Worm (Caenorhabditis elegans) whole organism, L1 larva: ENCODE data around the gene daf-18.
A peak's percentile ranks its signal among the peaks of the same experiment; 100 is the strongest.

ENCODE experiments used
- C34B4.2 ChIP-seq: sonication (generic microtip); optimal IDR thresholded peaks from 2 replicates; lab custom pipeline; 2017; ENCODE audit warnings: mild to moderate bottlenecking, missing genetic modification characterization, missing compliant biosample characterization
- aha-1 ChIP-seq: fragments of 150-350 bp; optimal IDR thresholded peaks from 2 replicates; lab custom pipeline; 2014; ENCODE audit warnings: missing biosample characterization, missing genetic modification characterization
- alr-1 ChIP-seq: fragments of 200-800 bp; sonication (Bioruptor generic); optimal IDR thresholded peaks from 2 replicates; lab custom pipeline; 2018; ENCODE audit warnings: borderline replicate concordance, mild to moderate bottlenecking, missing genetic modification characterization, missing compliant biosample characterization
- aly-2 ChIP-seq: fragments of 150-350 bp; optimal IDR thresholded peaks from 2 replicates; lab custom pipeline; 2014; ENCODE audit warnings: missing biosample characterization, missing genetic modification characterization
- ama-1 ChIP-seq: fragments of 150-350 bp; optimal IDR thresholded peaks from 2 replicates; lab custom pipeline; 2014
- blmp-1 ChIP-seq: fragments of 150-350 bp; optimal IDR thresholded peaks from 2 replicates; lab custom pipeline; 2014; ENCODE audit warnings: missing biosample characterization, missing genetic modification characterization
- ceh-63 ChIP-seq: fragments of 200-800 bp; sonication (Bioruptor generic); optimal IDR thresholded peaks from 2 replicates; lab custom pipeline; 2018; ENCODE audit warnings: mild to moderate bottlenecking, missing genetic modification characterization, missing compliant biosample characterization
- ceh-90 ChIP-seq: sonication (generic microtip); optimal IDR thresholded peaks from 2 replicates; lab custom pipeline; 2016; ENCODE audit warnings: missing genetic modification characterization, missing compliant biosample characterization
- dpl-1 ChIP-seq, 3 experiments: fragments of 150-350 bp in 2 of 3; sonication (generic microtip) in 1 of 3; optimal IDR thresholded peaks; 2 replicates each; lab custom pipeline; 2014 to 2017; ENCODE audit warnings: missing biosample characterization in 3 of 3, missing genetic modification characterization in 3 of 3, missing genetic modification reagents in 3 of 3
- dsc-1 ChIP-seq: sonication (generic microtip); optimal IDR thresholded peaks from 2 replicates; lab custom pipeline; 2016; ENCODE audit warnings: mild to moderate bottlenecking, missing genetic modification characterization, missing compliant biosample characterization
- efl-1 ChIP-seq, 4 experiments: fragments of 150-350 bp; optimal IDR thresholded peaks in 3 of 4; peaks in 1 of 4; 1 replicate in 1 of 4; 2 replicates in 3 of 4; lab custom pipeline; 2014; ENCODE audit warnings: missing biosample characterization in 2 of 4, missing genetic modification characterization in 2 of 4, missing genetic modification reagents in 2 of 4
- egl-13 ChIP-seq: sonication (generic microtip); optimal IDR thresholded peaks from 2 replicates; lab custom pipeline; 2016; ENCODE audit warnings: missing genotype, missing genetic modification reagents, missing genetic modification characterization, missing compliant biosample characterization
- elt-3 ChIP-seq, 6 experiments: fragments of 150-350 bp in 1 of 6; sonication (generic microtip); optimal IDR thresholded peaks; 2 replicates each; lab custom pipeline; 2017 to 2018; ENCODE audit warnings: missing biosample characterization in 6 of 6, missing genetic modification characterization in 6 of 6, inconsistent platforms in 1 of 6
- fkh-4 ChIP-seq: sonication (generic microtip); optimal IDR thresholded peaks from 2 replicates; lab custom pipeline; 2016; ENCODE audit warnings: missing compliant biosample characterization, missing genetic modification characterization, borderline replicate concordance
- grh-1 ChIP-seq: fragments of 200-800 bp; sonication (Bioruptor generic); IDR thresholded peaks from 2 replicates; pipeline ENCODE4 v1.3.6; 2022; ENCODE audit warnings: missing genetic modification reagents, missing genetic modification characterization, missing compliant biosample characterization
- irx-1 ChIP-seq: sonication (generic microtip); optimal IDR thresholded peaks from 2 replicates; lab custom pipeline; 2016; ENCODE audit warnings: missing genetic modification characterization, missing compliant biosample characterization
- lin-35 ChIP-seq, 2 experiments: fragments of 150-350 bp; optimal IDR thresholded peaks; 2 replicates each; lab custom pipeline; 2014; ENCODE audit warnings: missing biosample characterization in 2 of 2, missing genetic modification characterization in 2 of 2, missing genetic modification reagents in 2 of 2
- lir-3 ChIP-seq: sonication (generic microtip); optimal IDR thresholded peaks from 2 replicates; lab custom pipeline; 2016; ENCODE audit warnings: mild to moderate bottlenecking, missing genetic modification characterization, moderate library complexity, missing compliant biosample characterization; ENCODE audit not compliant: poor library complexity
- lsy-2 ChIP-seq, 2 experiments: fragments of 150-350 bp; optimal IDR thresholded peaks; 2 replicates each; lab custom pipeline; 2014; ENCODE audit warnings: missing biosample characterization in 2 of 2, missing genetic modification characterization in 2 of 2
- nhr-20 ChIP-seq: sonication (generic microtip); optimal IDR thresholded peaks from 2 replicates; lab custom pipeline; 2016; ENCODE audit warnings: mild to moderate bottlenecking, missing genetic modification characterization, missing compliant biosample characterization
- nhr-71 ChIP-seq: sonication (generic microtip); optimal IDR thresholded peaks from 2 replicates; lab custom pipeline; 2016; ENCODE audit warnings: mild to moderate bottlenecking, missing genetic modification characterization, moderate library complexity, missing compliant biosample characterization
- nhr-76 ChIP-seq: sonication (generic microtip); optimal IDR thresholded peaks from 2 replicates; lab custom pipeline; 2017; ENCODE audit warnings: missing biosample characterization, missing genetic modification characterization
- nhr-77 ChIP-seq: fragments of 150-350 bp; optimal IDR thresholded peaks from 2 replicates; lab custom pipeline; 2014; ENCODE audit warnings: missing biosample characterization, missing genetic modification characterization
- nhr-85 ChIP-seq: sonication (generic microtip); peaks from one replicate; lab custom pipeline; 2016; ENCODE audit warnings: missing genetic modification characterization, inconsistent platforms, missing compliant biosample characterization
- nhr-90 ChIP-seq: sonication (generic microtip); optimal IDR thresholded peaks from 2 replicates; lab custom pipeline; 2016; ENCODE audit warnings: mild to moderate bottlenecking, missing genetic modification characterization, missing compliant biosample characterization; ENCODE audit not compliant: poor library complexity
- pag-3 ChIP-seq: sonication (generic microtip); optimal IDR thresholded peaks from 2 replicates; lab custom pipeline; 2017; ENCODE audit warnings: missing genetic modification characterization, mild to moderate bottlenecking, missing compliant biosample characterization, antibody characterized with exemption, borderline replicate concordance; ENCODE audit not compliant: insufficient read depth
- pqm-1 ChIP-seq: sonication (generic microtip); optimal IDR thresholded peaks from 3 replicates; lab custom pipeline; 2017; ENCODE audit warnings: missing biosample characterization, missing genetic modification characterization
- rnt-1 ChIP-seq: sonication (generic microtip); optimal IDR thresholded peaks from 2 replicates; lab custom pipeline; 2016; ENCODE audit warnings: mild to moderate bottlenecking, missing genetic modification characterization, moderate library complexity, missing compliant biosample characterization
- skn-1 ChIP-seq: fragments of 150-350 bp; optimal IDR thresholded peaks from 2 replicates; lab custom pipeline; 2014; ENCODE audit warnings: missing biosample characterization, missing genetic modification characterization
- snu-23 ChIP-seq: sonication (generic microtip); optimal IDR thresholded peaks from 2 replicates; lab custom pipeline; 2016; ENCODE audit warnings: missing genetic modification characterization, missing compliant biosample characterization
- sox-4 ChIP-seq: sonication (generic microtip); optimal IDR thresholded peaks from 2 replicates; lab custom pipeline; 2016; ENCODE audit warnings: missing genetic modification characterization, missing compliant biosample characterization
- sptf-1 ChIP-seq: fragments of 150-350 bp; optimal IDR thresholded peaks from 2 replicates; lab custom pipeline; 2014; ENCODE audit warnings: missing biosample characterization, missing genetic modification characterization
- swsn-7 ChIP-seq: sonication (generic microtip); optimal IDR thresholded peaks from 2 replicates; lab custom pipeline; 2016; ENCODE audit warnings: missing genetic modification characterization, missing compliant biosample characterization
- tbx-2 ChIP-seq: sonication (generic microtip); optimal IDR thresholded peaks from 2 replicates; lab custom pipeline; 2016; ENCODE audit warnings: missing genetic modification characterization, missing compliant biosample characterization
- unc-130 ChIP-seq: fragments of 150-350 bp; optimal IDR thresholded peaks from 2 replicates; lab custom pipeline; 2017; ENCODE audit warnings: missing biosample characterization, missing genetic modification characterization, inconsistent platforms
- unc-30 ChIP-seq: sonication (generic microtip); optimal IDR thresholded peaks from 2 replicates; lab custom pipeline; 2017; ENCODE audit warnings: missing biosample characterization, missing genetic modification characterization
- unc-62 ChIP-seq: fragments of 150-350 bp; optimal IDR thresholded peaks from 2 replicates; lab custom pipeline; 2014; ENCODE audit warnings: missing biosample characterization, missing genetic modification reagents, missing genetic modification characterization
- vab-15 ChIP-seq: sonication (generic microtip); optimal IDR thresholded peaks from 2 replicates; lab custom pipeline; 2017; ENCODE audit warnings: missing genotype, mild to moderate bottlenecking, missing genetic modification characterization, missing compliant biosample characterization
- xbp-1 ChIP-seq: sonication (generic microtip); optimal IDR thresholded peaks from 2 replicates; lab custom pipeline; 2016; ENCODE audit warnings: missing genetic modification characterization, missing compliant biosample characterization
- zip-4 ChIP-seq: fragments of 200-800 bp; sonication (Bioruptor generic); optimal IDR thresholded peaks from 2 replicates; lab custom pipeline; 2018; ENCODE audit warnings: mild to moderate bottlenecking, missing genetic modification characterization, moderate library complexity, missing compliant biosample characterization
- ztf-11 ChIP-seq, 2 experiments: sonication (generic microtip); optimal IDR thresholded peaks; 2 replicates each; lab custom pipeline; 2016 to 2017; ENCODE audit warnings: missing genetic modification characterization in 2 of 2, missing biosample characterization in 1 of 2, missing compliant biosample characterization in 1 of 2

The daf-18 gene

DNA sequence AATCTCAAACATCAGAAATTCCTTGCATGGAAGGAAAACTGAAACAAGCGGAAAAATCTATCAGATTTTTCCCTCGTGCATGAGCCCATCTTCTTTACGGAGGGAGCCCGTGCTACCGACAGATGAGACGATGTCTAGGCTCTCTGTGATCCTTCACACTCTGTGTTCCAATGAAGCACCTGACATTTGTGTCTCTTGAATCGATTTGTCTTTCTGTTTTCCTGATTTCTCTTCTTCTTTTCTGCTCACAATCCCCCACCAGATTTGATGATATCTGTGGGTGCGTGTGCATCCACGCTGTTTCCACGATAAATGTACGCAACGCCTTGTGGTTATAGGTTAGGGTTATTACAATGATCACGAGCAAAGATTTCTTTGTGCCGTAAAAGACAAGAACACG lies 46.1 kb downstream of the daf-18 start:
- TF ChIP-seq lin-35 (GFP tag; optimal IDR thresholded peaks at IDR 0.05; lab: Kevin White, UChicago) (no peak), lsy-2 (tag; optimal IDR thresholded peaks at IDR 0.05; lab: Kevin White, UChicago) (peak in 1 of 2 experiments; percentile 39), dsc-1 (tag; lab: Kevin White, UChicago) (no peak), snu-23 (GFP tag; lab: Kevin White, UChicago) (peak; percentile 24), nhr-71 (tag; lab: Kevin White, UChicago) (peak; percentile 34), unc-130 (tag; lab: Kevin White, UChicago) (peak; percentile 12), egl-13 (no peak), nhr-20 (tag; lab: Kevin White, UChicago) (no peak), ama-1 (lab: Kevin White, UChicago) (no peak), rnt-1 (tag; lab: Kevin White, UChicago) (peak; percentile 39), grh-1 (GFP tag; lab: Robert Waterston, UW) (no peak), alr-1 (tag; lab: Kevin White, UChicago) (no peak), vab-15 (tag; lab: Kevin White, UChicago) (no peak), unc-30 (no peak)

DNA sequence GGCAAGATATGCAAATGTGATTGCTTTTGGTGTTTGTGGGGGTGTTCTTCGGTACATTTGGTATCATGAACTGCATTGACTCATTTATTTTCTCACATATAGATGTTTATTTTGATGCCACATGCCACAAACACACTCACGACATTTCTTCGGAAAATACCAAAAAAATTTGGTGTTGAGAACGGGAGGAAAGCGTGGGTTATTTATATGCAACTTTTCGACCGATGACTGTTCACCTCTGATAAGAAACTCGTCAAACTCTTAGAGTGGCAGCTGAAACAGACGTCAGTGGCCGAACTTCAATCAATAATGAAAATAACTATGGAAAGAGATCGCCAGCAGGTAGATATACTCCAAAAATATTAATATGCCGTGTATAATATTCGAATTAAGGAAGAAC lies 46.6 kb downstream of the daf-18 start:
- TF ChIP-seq irx-1, result no peak
- no peak for TF ChIP-seq efl-1 (optimal IDR thresholded peaks at IDR 0.05; lab: Kevin White, UChicago)
- peak in 1 of 2 experiments; percentile 53 for TF ChIP-seq efl-1 (GFP tag; optimal IDR thresholded peaks at IDR 0.05 in 1 of 2; lab: Kevin White, UChicago)
- TF ChIP-seq sox-4, result no peak
- TF ChIP-seq, all 84 proteins: peak for 1

DNA sequence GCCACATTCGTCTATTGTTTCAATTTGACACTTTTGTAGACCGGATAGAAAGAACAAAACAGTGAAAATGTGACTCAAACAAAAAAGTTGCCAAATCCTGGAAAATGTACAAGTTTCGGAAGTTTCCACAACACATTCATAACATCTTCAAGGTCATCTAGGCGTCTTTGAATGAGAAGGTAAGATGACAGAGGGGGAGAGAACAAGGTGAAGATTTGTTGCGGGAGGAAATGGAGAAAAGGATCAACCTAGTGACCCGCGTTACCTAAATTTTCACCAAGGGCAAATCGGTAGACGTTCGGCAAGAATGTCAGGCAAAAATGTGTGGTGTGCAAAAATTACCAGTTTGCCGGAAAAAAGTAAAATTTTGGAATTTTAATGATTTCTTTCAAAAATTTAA lies 47.2 kb downstream of the daf-18 start:
- no peak for TF ChIP-seq efl-1 (optimal IDR thresholded peaks at IDR 0.05; lab: Kevin White, UChicago)
- peak in 1 of 2 experiments; percentile 80 for TF ChIP-seq efl-1 (GFP tag; optimal IDR thresholded peaks at IDR 0.05 in 1 of 2; lab: Kevin White, UChicago)
- no peak for TF ChIP-seq C34B4.2 (tag; lab: Kevin White, UChicago)
- peak; percentile 70 for TF ChIP-seq blmp-1 (tag; lab: Kevin White, UChicago)

DNA sequence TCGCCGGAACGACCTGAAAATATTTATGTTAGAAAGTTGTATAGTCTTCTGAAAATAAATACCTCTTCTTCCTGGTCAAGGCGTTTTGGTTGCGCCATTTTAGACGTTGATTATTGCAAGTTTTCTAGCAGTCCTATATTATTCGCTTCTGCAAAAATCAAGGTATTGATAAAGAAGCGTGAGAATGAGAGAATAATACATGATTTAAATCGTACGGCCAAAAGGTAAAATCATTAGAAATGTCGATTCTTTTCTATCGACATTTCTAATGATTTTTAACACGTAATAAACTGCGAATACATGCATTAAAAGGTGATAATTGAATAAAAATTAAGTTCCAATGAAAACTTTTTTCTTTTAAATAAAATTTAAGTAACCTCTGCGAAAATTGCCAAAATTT lies 49.1 kb downstream of the daf-18 start, which contains the start of gene fln-1:
Gene fln-1 (minus strand): TSS at position 101 of the 400 bp plus-strand sequence.
- no peak for TF ChIP-seq nhr-77 (tag; lab: Kevin White, UChicago)
- no peak for TF ChIP-seq efl-1 (optimal IDR thresholded peaks at IDR 0.05; lab: Kevin White, UChicago)
- TF ChIP-seq efl-1 (GFP tag; optimal IDR thresholded peaks at IDR 0.05 in 1 of 2; lab: Kevin White, UChicago), result peak in 1 of 2 experiments; percentile 48
- no peak for TF ChIP-seq aly-2
- TF ChIP-seq nhr-76 (tag; lab: Kevin White, UChicago), result no peak

DNA sequence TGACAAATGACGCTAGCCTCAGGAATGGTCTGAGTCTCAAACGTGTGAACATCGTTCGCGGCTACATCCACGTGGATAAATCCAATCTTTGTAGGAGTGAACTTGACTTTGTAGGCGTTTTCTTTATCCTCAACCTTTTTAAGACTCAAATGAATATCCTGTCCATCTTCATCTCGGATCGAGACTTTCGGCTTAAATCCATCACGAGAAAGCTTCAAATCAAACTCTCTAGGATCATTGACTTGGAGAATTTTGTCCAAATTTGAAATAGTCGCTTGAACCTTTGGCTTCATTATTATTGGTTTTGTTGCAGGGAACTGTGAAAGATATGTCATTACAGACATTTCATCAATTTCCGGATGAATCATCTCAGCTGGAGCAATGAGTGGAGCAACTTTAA lies 51.0 kb downstream of the daf-18 start:
- TF ChIP-seq tbx-2 (tag; lab: Kevin White, UChicago) (no peak), ceh-90 (tag; lab: Kevin White, UChicago) (no peak)

DNA sequence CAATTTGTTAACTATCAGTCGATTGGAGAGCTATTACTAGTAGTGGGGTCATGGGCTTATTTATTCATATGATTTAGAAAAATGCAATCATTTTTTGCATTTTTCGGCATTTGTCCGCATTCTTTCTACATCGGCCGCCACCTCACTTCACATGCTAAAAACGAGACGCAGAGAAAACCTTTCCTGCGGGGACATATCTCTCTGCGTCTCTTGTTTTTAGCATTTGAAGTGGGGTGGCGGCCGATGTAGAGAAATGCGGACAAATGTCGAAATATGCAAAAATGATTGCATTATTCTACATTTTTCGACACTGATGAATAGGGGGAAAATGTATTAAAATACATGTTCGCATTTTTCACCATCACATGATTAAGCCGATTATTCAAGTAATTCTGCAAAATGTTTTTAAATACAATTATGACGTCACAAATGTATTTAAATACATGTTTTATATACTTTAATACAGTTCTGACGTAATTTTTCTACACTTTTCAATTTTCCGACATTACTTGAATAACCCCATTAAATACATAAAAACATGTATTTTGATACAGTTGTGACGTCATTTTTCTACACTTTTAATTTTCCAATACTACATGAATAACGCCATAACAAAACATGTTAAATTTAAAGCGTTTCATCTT lies 52.7 kb downstream of the daf-18 start:
- no peak for TF ChIP-seq lir-3 (tag; lab: Kevin White, UChicago)
- TF ChIP-seq elt-3 (tag; optimal IDR thresholded peaks at IDR 0.05; lab: Kevin White, UChicago), result no peak
- peak in 1 of 3 experiments; percentile 25 for TF ChIP-seq dpl-1 (GFP tag; optimal IDR thresholded peaks at IDR 0.05; lab: Kevin White, UChicago)
- no peak for TF ChIP-seq fkh-4 (tag; lab: Kevin White, UChicago)
- TF ChIP-seq zip-4, result no peak
- peak in 1 of 2 experiments; percentile 9 for TF ChIP-seq lsy-2 (tag; optimal IDR thresholded peaks at IDR 0.05; lab: Kevin White, UChicago)
- TF ChIP-seq rnt-1 (tag; lab: Kevin White, UChicago), result no peak
- peak; percentile 3 for TF ChIP-seq swsn-7
- no peak for TF ChIP-seq sptf-1 (tag; lab: Kevin White, UChicago)
- no peak for TF ChIP-seq skn-1 (tag; lab: Kevin White, UChicago)
- no peak for TF ChIP-seq pag-3 (tag; lab: Kevin White, UChicago)
- no peak for TF ChIP-seq lin-35 (GFP tag; optimal IDR thresholded peaks at IDR 0.05; lab: Kevin White, UChicago)
- peak; percentile 27 for TF ChIP-seq nhr-85
- no peak for TF ChIP-seq unc-62 (GFP tag; lab: Kevin White, UChicago)
- TF ChIP-seq pqm-1 (tag; lab: Kevin White, UChicago), result no peak
- no peak for TF ChIP-seq nhr-90 (tag; lab: Kevin White, UChicago)
- no peak for TF ChIP-seq xbp-1 (tag; lab: Kevin White, UChicago)
- no peak for TF ChIP-seq ceh-63
- TF ChIP-seq sox-4, result no peak
- TF ChIP-seq ztf-11 (tag; optimal IDR thresholded peaks at IDR 0.05; lab: Kevin White, UChicago), result no peak
- no peak for TF ChIP-seq aha-1
